Worm (Caenorhabditis elegans): Measurements from ENCODE around the gene ZK813.4.

ZK813.4 gene

DNA sequence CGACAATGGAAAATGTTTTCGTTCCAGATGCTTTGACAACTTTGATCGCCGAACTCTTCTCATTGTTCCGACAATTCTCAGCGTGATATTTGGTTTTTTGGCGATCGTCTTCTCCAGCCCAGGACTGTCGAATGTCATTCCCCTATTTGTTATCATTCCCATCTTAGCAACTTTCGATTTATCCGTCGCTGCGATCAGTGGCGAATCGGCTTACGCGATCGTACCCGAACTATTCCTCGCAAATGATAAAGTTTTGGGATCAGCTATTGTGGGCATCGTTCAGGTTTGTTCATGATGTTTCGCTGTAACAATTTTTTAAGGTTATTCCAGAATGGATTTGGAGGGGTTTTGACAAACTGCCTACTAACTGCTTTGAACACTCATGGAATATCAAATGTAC is 33.2 kb downstream of the ZK813.4 start:
- TF ChIP-seq elt-1 (tag; optimal IDR thresholded peaks at IDR 0.05; ENCODE audit: borderline replicate concordance, insufficient read depth) = peak; percentile 83
- no peak for TF ChIP-seq cnd-1 (tag; optimal IDR thresholded peaks at IDR 0.05)

DNA sequence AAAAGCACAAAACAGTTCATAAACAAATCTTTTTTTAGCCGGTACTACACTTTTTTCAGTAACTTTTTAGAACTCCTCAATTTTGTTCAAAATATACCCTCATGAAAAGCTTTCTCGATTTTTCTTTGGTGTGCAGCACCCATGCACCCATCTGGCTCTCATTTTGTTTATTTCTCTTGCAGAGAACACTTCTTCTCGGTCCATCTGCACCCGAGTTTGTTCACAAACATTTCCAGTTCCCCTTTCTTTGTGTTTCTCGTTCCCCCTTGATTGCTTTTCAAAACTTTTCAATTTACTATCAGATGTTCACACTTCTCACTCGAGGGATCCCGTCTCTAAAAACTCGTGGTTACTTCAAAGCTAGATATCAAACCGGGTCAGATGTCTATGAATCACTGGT is 36.4 kb downstream of the ZK813.4 start, which contains the start of gene slcf-2:
TSS of gene slcf-2 (plus strand) at position 301 of the 400 bp plus-strand sequence.
- TF ChIP-seq ceh-43 (GFP tag; optimal IDR thresholded peaks at IDR 0.05) (no peak), lin-32 (GFP tag; optimal IDR thresholded peaks at IDR 0.05) (no peak), elt-3 (tag; optimal IDR thresholded peaks at IDR 0.05) (no peak), ztf-11 (tag; optimal IDR thresholded peaks at IDR 0.05) (no peak), tbx-8 (GFP tag; optimal IDR thresholded peaks at IDR 0.05) (no peak), nhr-237 (tag; optimal IDR thresholded peaks at IDR 0.05) (no peak), unc-120 (tag; optimal IDR thresholded peaks at IDR 0.05; ENCODE audit: poor library complexity, severe bottlenecking) (no peak), bed-3 (GFP tag; optimal IDR thresholded peaks at IDR 0.05) (no peak), elt-1 (tag; optimal IDR thresholded peaks at IDR 0.05; ENCODE audit: borderline replicate concordance, insufficient read depth) (no peak)

DNA sequence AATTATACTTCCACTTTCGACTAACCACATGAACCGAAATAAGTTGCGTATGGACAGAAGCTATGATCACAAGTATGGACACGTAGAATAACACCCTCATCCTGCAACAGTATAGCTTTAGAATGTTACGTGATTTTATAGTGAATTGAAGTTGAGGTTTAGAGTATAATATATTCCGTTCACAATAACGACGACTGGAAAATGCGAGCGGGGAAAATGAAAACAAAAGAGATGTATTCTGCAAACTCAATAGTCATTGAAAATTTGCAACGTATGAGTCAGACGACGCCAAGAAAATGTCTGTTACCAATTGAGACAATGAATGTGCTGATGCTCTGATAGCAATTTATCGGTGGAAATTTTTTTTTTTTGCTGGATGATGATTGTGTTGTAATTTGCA is 44.6 kb downstream of the ZK813.4 start, which contains the start of gene acp-1:
TSS of gene acp-1 (minus strand) at position 101 of the 400 bp plus-strand sequence.
- TF ChIP-seq drap-1 (GFP tag; optimal IDR thresholded peaks at IDR 0.05) (no peak), nhr-2 (tag; optimal IDR thresholded peaks at IDR 0.05) (no peak), zip-8 (tag; optimal IDR thresholded peaks at IDR 0.05) (no peak), blmp-1 (tag; optimal IDR thresholded peaks at IDR 0.05) (no peak), sem-2 (GFP tag; optimal IDR thresholded peaks at IDR 0.05) (no peak), nhr-237 (tag; optimal IDR thresholded peaks at IDR 0.05) (no peak)

DNA sequence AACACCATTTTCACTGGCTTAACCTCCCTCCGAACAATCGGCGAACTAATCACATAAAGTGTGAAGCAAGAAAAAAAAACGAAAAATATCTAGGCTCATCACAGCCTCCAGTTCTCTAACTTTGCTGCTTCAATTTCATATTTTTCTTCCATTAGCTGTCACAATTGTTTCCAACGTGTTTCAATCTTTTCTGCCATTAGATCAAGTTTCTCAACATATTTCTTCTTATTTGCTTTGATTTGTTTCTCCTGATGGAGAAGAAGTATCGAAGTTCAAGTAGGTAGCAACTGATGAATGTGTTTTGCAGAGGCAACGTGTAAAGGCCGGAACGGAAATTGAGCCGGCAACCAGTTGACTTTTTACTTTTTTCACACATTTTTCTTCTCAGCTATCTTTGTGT is 49.8 kb downstream of the ZK813.4 start, which contains the start of gene ZK563.7:
TSS of gene ZK563.7 (plus strand) at position 301 of the 400 bp plus-strand sequence.
- TF ChIP-seq mep-1 (tag; optimal IDR thresholded peaks at IDR 0.05) (no peak), mab-5 (tag; optimal IDR thresholded peaks at IDR 0.05) (no peak), nhr-12 (tag; optimal IDR thresholded peaks at IDR 0.05) (no peak)

DNA sequence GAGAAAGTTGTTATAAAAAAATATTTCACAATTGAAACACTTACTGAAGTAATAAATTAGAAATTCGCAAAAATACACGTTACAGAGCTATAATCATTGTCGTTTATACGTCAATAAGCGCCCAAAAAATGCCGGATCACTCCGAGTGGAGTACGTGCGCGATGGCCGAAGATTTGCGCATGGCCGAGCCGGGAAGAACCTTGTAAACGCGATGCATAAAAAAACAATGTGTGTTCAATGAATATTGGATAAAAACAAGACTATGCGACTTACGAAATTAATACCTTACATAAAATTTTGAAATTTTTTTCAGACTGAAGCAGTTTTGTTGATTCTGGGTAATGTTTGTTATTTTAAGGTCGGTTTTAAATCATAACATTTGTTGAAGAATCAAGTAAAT is 50.8 kb downstream of the ZK813.4 start, which contains the start of gene sorf-1:
TSS of gene sorf-1 (minus strand) at position 135 of the 400 bp plus-strand sequence.
- TF ChIP-seq flh-1 (GFP tag; optimal IDR thresholded peaks at IDR 0.05) (no peak), tbx-8 (GFP tag; optimal IDR thresholded peaks at IDR 0.05) (no peak), pha-4 (tag; optimal IDR thresholded peaks at IDR 0.05) (peak; percentile 13), mep-1 (tag; optimal IDR thresholded peaks at IDR 0.05) (peak; percentile 13), nhr-237 (tag; optimal IDR thresholded peaks at IDR 0.05) (no peak), hlh-1 (tag; optimal IDR thresholded peaks at IDR 0.05) (no peak)
